Fruit fly (Drosophila melanogaster) whole organism, pupa: ENCODE measurements around the gene CG9733.

Experiments
- CG10348 ChIP-seq: fragments of 200-800 bp; sonication (Bioruptor generic); IDR thresholded peaks from 2 replicates; pipeline ENCODE4 v1.3.6; 2022; ENCODE audit warnings: missing biosample characterization, missing genetic modification characterization
- CG12605 ChIP-seq: fragments of 200-800 bp; sonication (Bioruptor generic); IDR thresholded peaks from 2 replicates; pipeline ENCODE4 v1.3.6; 2022; ENCODE audit warnings: missing biosample characterization, missing genetic modification characterization
- CG13204 ChIP-seq: fragments of 200-800 bp; sonication (Bioruptor generic); optimal IDR thresholded peaks from 2 replicates; lab custom pipeline; 2018; ENCODE audit warnings: missing biosample characterization, mild to moderate bottlenecking, missing genetic modification characterization, moderate library complexity
- CG14655 ChIP-seq: fragments of 200-800 bp; sonication (Bioruptor generic); optimal IDR thresholded peaks from 3 replicates; lab custom pipeline; 2017; ENCODE audit warnings: mild to moderate bottlenecking, missing biosample characterization, missing genetic modification reagents, missing genetic modification characterization
- CG15710 ChIP-seq: fragments of 200-800 bp; sonication (Bioruptor generic); optimal IDR thresholded peaks from 2 replicates; lab custom pipeline; 2018; ENCODE audit warnings: missing biosample characterization, mild to moderate bottlenecking, missing genetic modification characterization, moderate library complexity
- CG17806 ChIP-seq: fragments of 200-800 bp; sonication (Bioruptor generic); optimal IDR thresholded peaks from 2 replicates; lab custom pipeline; 2018; ENCODE audit warnings: missing biosample characterization, mild to moderate bottlenecking, missing genetic modification characterization, moderate library complexity
- CG32121 ChIP-seq: fragments of 200-800 bp; sonication (Bioruptor generic); IDR thresholded peaks from 2 replicates; pipeline ENCODE4 v1.3.6; 2022; ENCODE audit warnings: missing biosample characterization, missing genetic modification characterization
- CG34367 ChIP-seq: fragments of 200-800 bp; sonication (Bioruptor generic); optimal IDR thresholded peaks from 2 replicates; lab custom pipeline; 2018; ENCODE audit warnings: missing biosample characterization, mild to moderate bottlenecking, missing genetic modification characterization
- CG4496 ChIP-seq: fragments of 200-800 bp; sonication (Bioruptor generic); IDR thresholded peaks from 3 replicates; pipeline ENCODE4 v1.3.6; 2022; ENCODE audit warnings: missing biosample characterization, missing genetic modification characterization
- CG8159 ChIP-seq: fragments of 200-800 bp; sonication (Bioruptor generic); optimal IDR thresholded peaks from 3 replicates; lab custom pipeline; 2018; ENCODE audit warnings: missing biosample characterization, mild to moderate bottlenecking, missing genetic modification characterization, moderate library complexity
- CG8301 ChIP-seq: fragments of 200-800 bp; sonication (Bioruptor generic); optimal IDR thresholded peaks from 2 replicates; lab custom pipeline; 2018; ENCODE audit warnings: missing biosample characterization, mild to moderate bottlenecking, missing genetic modification characterization
- CG9948 ChIP-seq: fragments of 200-800 bp; sonication (Bioruptor generic); optimal IDR thresholded peaks from 2 replicates; lab custom pipeline; 2018; ENCODE audit warnings: missing biosample characterization, mild to moderate bottlenecking, missing genetic modification characterization, moderate library complexity
- D1 ChIP-seq: fragments of 200-800 bp; sonication (Bioruptor generic); optimal IDR thresholded peaks from 2 replicates; lab custom pipeline; 2018; ENCODE audit warnings: missing biosample characterization, mild to moderate bottlenecking, missing genetic modification characterization, moderate library complexity
- EcR ChIP-seq: fragments of 200-800 bp; sonication (Bioruptor generic); optimal IDR thresholded peaks from 3 replicates; lab custom pipeline; 2019; ENCODE audit warnings: missing biosample characterization, missing genetic modification characterization, mild to moderate bottlenecking, moderate library complexity, missing genetic modification reagents
- Ets98B ChIP-seq: fragments of 200-800 bp; sonication (Bioruptor generic); IDR thresholded peaks from 2 replicates; pipeline ENCODE4 v1.3.6; 2022; ENCODE audit warnings: missing biosample characterization, missing genetic modification characterization
- Pif1A ChIP-seq: fragments of 200-800 bp; sonication (Bioruptor generic); optimal IDR thresholded peaks from 3 replicates; lab custom pipeline; 2016; ENCODE audit warnings: missing biosample characterization, missing genetic modification characterization
- Pif1B ChIP-seq: fragments of 200-800 bp; sonication (Bioruptor generic); optimal IDR thresholded peaks from 3 replicates; lab custom pipeline; 2016; ENCODE audit warnings: missing biosample characterization, missing genetic modification characterization
- Snoo ChIP-seq: fragments of 200-800 bp; sonication (Bioruptor generic); optimal IDR thresholded peaks from 3 replicates; lab custom pipeline; 2017; ENCODE audit warnings: missing biosample characterization, mild to moderate bottlenecking, missing genetic modification characterization, inconsistent platforms
- fd96Ca ChIP-seq: fragments of 200-800 bp; sonication (Bioruptor generic); IDR thresholded peaks from 3 replicates; pipeline ENCODE4 v1.3.6; 2022; ENCODE audit warnings: missing biosample characterization, missing genetic modification characterization
- gl ChIP-seq: fragments of 200-800 bp; sonication (Bioruptor generic); optimal IDR thresholded peaks from 2 replicates; lab custom pipeline; 2018; ENCODE audit warnings: missing biosample characterization, mild to moderate bottlenecking, missing genetic modification characterization
- rn ChIP-seq: fragments of 200-800 bp; sonication (Bioruptor generic); IDR thresholded peaks from 2 replicates; pipeline ENCODE4 v1.3.6; 2022; ENCODE audit warnings: missing biosample characterization, missing genetic modification characterization

The CG9733 gene

dm6 chr3R:30201064-30201463 lies 45.4 kb downstream of the CG9733 start:
- no peak for TF ChIP-seq CG34367 (tag; lab: Kevin White, UChicago)
- no peak for TF ChIP-seq CG32121 (GFP tag; lab: Robert Waterston, UW)
- TF ChIP-seq CG12605 (GFP tag; lab: Robert Waterston, UW) = no peak
- TF ChIP-seq CG13204 = no peak
- TF ChIP-seq CG8301 = no peak
- TF ChIP-seq Pif1B (GFP tag; lab: Kevin White, UChicago) = no peak
- no peak for TF ChIP-seq Snoo (tag; lab: Kevin White, UChicago)
- no peak for TF ChIP-seq rn (GFP tag; lab: Robert Waterston, UW)
- no peak for TF ChIP-seq Ets98B (GFP tag; lab: Robert Waterston, UW)
- no peak for TF ChIP-seq CG9948
- TF ChIP-seq CG8159 (tag; lab: Kevin White, UChicago) = no peak
- TF ChIP-seq gl (tag; lab: Kevin White, UChicago) = no peak
- TF ChIP-seq CG4496 (GFP tag; lab: Robert Waterston, UW) = no peak
- TF ChIP-seq Pif1A (GFP tag; lab: Kevin White, UChicago) = no peak
- TF ChIP-seq CG15710 (tag; lab: Kevin White, UChicago) = no peak
- TF ChIP-seq D1 (tag; lab: Kevin White, UChicago) = no peak
- no peak for TF ChIP-seq EcR (GFP tag; lab: Kevin White, UChicago)
- TF ChIP-seq CG14655 = no peak
- no peak for TF ChIP-seq CG17806 (tag; lab: Kevin White, UChicago)
- no peak for TF ChIP-seq CG10348 (GFP tag; lab: Robert Waterston, UW)
- TF ChIP-seq, all 21 proteins: peak for 0

dm6 chr3R:30200091-30200698 lies 46.3 kb downstream of the CG9733 start:
- TF ChIP-seq CG32121 (GFP tag; lab: Robert Waterston, UW) (no peak), CG17806 (tag; lab: Kevin White, UChicago) (no peak), CG15710 (tag; lab: Kevin White, UChicago) (no peak), gl (tag; lab: Kevin White, UChicago) (no peak), CG12605 (GFP tag; lab: Robert Waterston, UW) (no peak), Pif1B (GFP tag; lab: Kevin White, UChicago) (no peak), CG10348 (GFP tag; lab: Robert Waterston, UW) (no peak), rn (GFP tag; lab: Robert Waterston, UW) (no peak), CG34367 (tag; lab: Kevin White, UChicago) (no peak), Snoo (tag; lab: Kevin White, UChicago) (no peak), D1 (tag; lab: Kevin White, UChicago) (no peak), fd96Ca (GFP tag; lab: Robert Waterston, UW) (no peak), CG9948 (no peak), EcR (GFP tag; lab: Kevin White, UChicago) (no peak), CG8301 (no peak), CG8159 (tag; lab: Kevin White, UChicago) (no peak), CG4496 (GFP tag; lab: Robert Waterston, UW) (no peak), Pif1A (GFP tag; lab: Kevin White, UChicago) (no peak), CG14655 (no peak)

- TF ChIP-seq CG14655 (no peak), CG15710 (tag; lab: Kevin White, UChicago) (no peak), CG8159 (tag; lab: Kevin White, UChicago) (no peak), D1 (tag; lab: Kevin White, UChicago) (no peak), CG34367 (tag; lab: Kevin White, UChicago) (no peak), CG12605 (GFP tag; lab: Robert Waterston, UW) (no peak), Snoo (tag; lab: Kevin White, UChicago) (no peak), EcR (GFP tag; lab: Kevin White, UChicago) (no peak), Pif1B (GFP tag; lab: Kevin White, UChicago) (no peak), CG13204 (no peak), fd96Ca (GFP tag; lab: Robert Waterston, UW) (no peak), CG32121 (GFP tag; lab: Robert Waterston, UW) (no peak), CG8301 (no peak), rn (GFP tag; lab: Robert Waterston, UW) (no peak), CG9948 (no peak), CG4496 (GFP tag; lab: Robert Waterston, UW) (no peak), Ets98B (GFP tag; lab: Robert Waterston, UW) (no peak)
- TF ChIP-seq, all 21 proteins: peak for 0
Measured at dm6 chr3R:30198793-30199192, 47.7 kb downstream of the CG9733 start.

dm6 chr3R:30197796-30198195 lies 48.7 kb downstream of the CG9733 start:
- no peak for TF ChIP-seq CG14655
- no peak for TF ChIP-seq CG10348 (GFP tag; lab: Robert Waterston, UW)
- no peak for TF ChIP-seq CG12605 (GFP tag; lab: Robert Waterston, UW)
- no peak for TF ChIP-seq CG17806 (tag; lab: Kevin White, UChicago)
- TF ChIP-seq CG34367 (tag; lab: Kevin White, UChicago) = no peak
- TF ChIP-seq CG13204 = no peak
- TF ChIP-seq CG8159 (tag; lab: Kevin White, UChicago) = no peak
- TF ChIP-seq gl (tag; lab: Kevin White, UChicago) = no peak
- TF ChIP-seq EcR (GFP tag; lab: Kevin White, UChicago) = no peak
- TF ChIP-seq Pif1B (GFP tag; lab: Kevin White, UChicago) = no peak
- no peak for TF ChIP-seq fd96Ca (GFP tag; lab: Robert Waterston, UW)
- no peak for TF ChIP-seq CG8301
- no peak for TF ChIP-seq Snoo (tag; lab: Kevin White, UChicago)
- TF ChIP-seq D1 (tag; lab: Kevin White, UChicago) = no peak
- TF ChIP-seq CG4496 (GFP tag; lab: Robert Waterston, UW) = no peak
- no peak for TF ChIP-seq Pif1A (GFP tag; lab: Kevin White, UChicago)
- no peak for TF ChIP-seq CG15710 (tag; lab: Kevin White, UChicago)

dm6 chr3R:30196128-30196527 lies 50.4 kb downstream of the CG9733 start, which contains the start of gene CG15531:
TSS of gene CG15531 (minus strand) at chr3R:30196228.
- TF ChIP-seq rn (GFP tag; lab: Robert Waterston, UW) = no peak
- TF ChIP-seq Snoo (tag; lab: Kevin White, UChicago) = no peak
- no peak for TF ChIP-seq Ets98B (GFP tag; lab: Robert Waterston, UW)
- no peak for TF ChIP-seq CG34367 (tag; lab: Kevin White, UChicago)
- no peak for TF ChIP-seq CG32121 (GFP tag; lab: Robert Waterston, UW)
- no peak for TF ChIP-seq CG8301
- no peak for TF ChIP-seq D1 (tag; lab: Kevin White, UChicago)
- no peak for TF ChIP-seq fd96Ca (GFP tag; lab: Robert Waterston, UW)
- TF ChIP-seq CG13204 = no peak
- no peak for TF ChIP-seq CG17806 (tag; lab: Kevin White, UChicago)
- no peak for TF ChIP-seq Pif1A (GFP tag; lab: Kevin White, UChicago)
- no peak for TF ChIP-seq CG15710 (tag; lab: Kevin White, UChicago)
- no peak for TF ChIP-seq CG14655
- TF ChIP-seq CG12605 (GFP tag; lab: Robert Waterston, UW) = no peak
- no peak for TF ChIP-seq gl (tag; lab: Kevin White, UChicago)
- no peak for TF ChIP-seq CG4496 (GFP tag; lab: Robert Waterston, UW)
- TF ChIP-seq Pif1B (GFP tag; lab: Kevin White, UChicago) = no peak
- TF ChIP-seq CG8159 (tag; lab: Kevin White, UChicago) = no peak
- TF ChIP-seq EcR (GFP tag; lab: Kevin White, UChicago) = no peak
